Fruit fly (Drosophila melanogaster) whole organism, wandering third instar larva: ENCODE results near the gene Ir7c.
A peak's percentile ranks its signal among the peaks of the same experiment; 100 is the strongest.

ENCODE experiments used
- Abd-B ChIP-seq: fragments of >200 bp; optimal IDR thresholded peaks from 2 replicates; lab custom pipeline; 2017; ENCODE audit warnings: missing biosample characterization, missing genetic modification characterization
- CG32264 ChIP-seq: fragments of 200-800 bp; sonication (Bioruptor generic); optimal IDR thresholded peaks from 2 replicates; lab custom pipeline; 2016; ENCODE audit warnings: missing biosample characterization, missing genetic modification characterization
- CG9705 ChIP-seq: fragments of 200-800 bp; sonication (Bioruptor generic); optimal IDR thresholded peaks from 2 replicates; lab custom pipeline; 2018; ENCODE audit warnings: missing biosample characterization, mild to moderate bottlenecking, missing genetic modification characterization
- CrebA ChIP-seq: fragments of 200-800 bp; sonication (Bioruptor generic); optimal IDR thresholded peaks from 2 replicates; lab custom pipeline; 2016; ENCODE audit warnings: missing biosample characterization, mild to moderate bottlenecking, missing genetic modification characterization, borderline replicate concordance
- Dfd ChIP-seq: fragments of >200 bp; optimal IDR thresholded peaks from 2 replicates; lab custom pipeline; 2017; ENCODE audit warnings: missing biosample characterization, missing genetic modification characterization
- Dif ChIP-seq: fragments of 200-275, 200-300 bp; sonication (Bioruptor generic); optimal IDR thresholded peaks from 2 replicates; lab custom pipeline; 2018; ENCODE audit warnings: missing biosample characterization, missing genetic modification characterization; ENCODE audit not compliant: partially characterized antibody
- GATAd ChIP-seq: sonication (Bioruptor generic); optimal IDR thresholded peaks from 2 replicates; lab custom pipeline; 2016; ENCODE audit warnings: missing biosample characterization, missing genetic modification characterization
- HLH106 ChIP-seq: fragments of 200-800 bp; optimal IDR thresholded peaks from 3 replicates; lab custom pipeline; 2019; ENCODE audit warnings: missing biosample characterization, mild to moderate bottlenecking, missing genetic modification characterization, moderate library complexity
- Hnf4 ChIP-seq: fragments of 200-800 bp; sonication (Bioruptor generic); optimal IDR thresholded peaks from 2 replicates; lab custom pipeline; 2016; ENCODE audit warnings: missing biosample characterization, mild to moderate bottlenecking, missing genetic modification characterization
- Hr78 ChIP-seq: fragments of >200 bp; optimal IDR thresholded peaks from 2 replicates; lab custom pipeline; 2017; ENCODE audit warnings: missing biosample characterization, missing genetic modification characterization
- Hr83 ChIP-seq: fragments of 200-300 bp; sonication (Bioruptor generic); optimal IDR thresholded peaks from 2 replicates; lab custom pipeline; 2016; ENCODE audit warnings: missing biosample characterization, mild to moderate bottlenecking, missing genetic modification characterization, moderate library complexity; ENCODE audit not compliant: poor library complexity, severe bottlenecking
- Jra ChIP-seq: sonication (Bioruptor generic); optimal IDR thresholded peaks from 2 replicates; lab custom pipeline; 2016; ENCODE audit warnings: missing biosample characterization, missing genetic modification characterization
- Mio ChIP-seq: sonication (Bioruptor generic); optimal IDR thresholded peaks from 2 replicates; lab custom pipeline; 2016; ENCODE audit warnings: missing biosample characterization, missing genetic modification characterization
- Myc ChIP-seq: fragments of >200 bp; optimal IDR thresholded peaks from 2 replicates; lab custom pipeline; 2017
- N ChIP-seq: fragments of >200 bp; optimal IDR thresholded peaks from 2 replicates; lab custom pipeline; 2018; ENCODE audit warnings: missing biosample characterization, missing external identifiers, missing genetic modification characterization
- OdsH ChIP-seq: fragments of 200-800 bp; sonication (Bioruptor generic); optimal IDR thresholded peaks from 2 replicates; lab custom pipeline; 2016; ENCODE audit warnings: missing biosample characterization, mild to moderate bottlenecking, missing genetic modification characterization
- Rel ChIP-seq, 2 experiments: fragments of 200-800 bp; sonication (Bioruptor generic) in 1 of 2; optimal IDR thresholded peaks; 2 replicates in 1 of 2; 3 replicates in 1 of 2; lab custom pipeline; 2016 to 2019; ENCODE audit warnings: mild to moderate bottlenecking in 2 of 2, missing biosample characterization in 2 of 2, missing genetic modification characterization in 2 of 2, moderate library complexity in 1 of 2
- Sp1 ChIP-seq: fragments of 200-800 bp; sonication (Bioruptor generic); optimal IDR thresholded peaks from 3 replicates; lab custom pipeline; 2019; ENCODE audit warnings: missing biosample characterization, mild to moderate bottlenecking, missing genetic modification characterization, moderate library complexity
- Vsx2 ChIP-seq: fragments of 200-300, 225-300 bp; sonication (Bioruptor generic); optimal IDR thresholded peaks from 2 replicates; lab custom pipeline; 2018; ENCODE audit warnings: missing biosample characterization, missing genetic modification characterization; ENCODE audit not compliant: partially characterized antibody
- br ChIP-seq: fragments of 200-800 bp; sonication (Bioruptor generic); optimal IDR thresholded peaks from 2 replicates; lab custom pipeline; 2016; ENCODE audit warnings: missing biosample characterization, missing genetic modification characterization
- brk ChIP-seq: fragments of 200-800 bp; sonication (Bioruptor generic); optimal IDR thresholded peaks from 2 replicates; lab custom pipeline; 2016; ENCODE audit warnings: missing biosample characterization, mild to moderate bottlenecking, missing genetic modification characterization
- dl ChIP-seq, 2 experiments: fragments of 175-275, 200-275 bp in 1 of 2; fragments of 200-275 bp in 1 of 2; sonication (Bioruptor generic); optimal IDR thresholded peaks; lab custom pipeline; 2018; ENCODE audit warnings: mild to moderate bottlenecking in 2 of 2, missing biosample characterization in 2 of 2, missing genetic modification characterization in 2 of 2, moderate library complexity in 2 of 2; ENCODE audit not compliant: partially characterized antibody in 2 of 2, insufficient read depth in 1 of 2
- dmrt93B ChIP-seq: fragments of 200-800 bp; sonication (Bioruptor generic); optimal IDR thresholded peaks from 2 replicates; lab custom pipeline; 2018; ENCODE audit warnings: missing biosample characterization, mild to moderate bottlenecking, missing genetic modification characterization
- dsf ChIP-seq: sonication (Bioruptor generic); optimal IDR thresholded peaks from 2 replicates; lab custom pipeline; 2016; ENCODE audit warnings: missing biosample characterization, missing genetic modification characterization, borderline replicate concordance
- ey ChIP-seq: fragments of 200-800 bp; sonication (Bioruptor generic); optimal IDR thresholded peaks from 2 replicates; lab custom pipeline; 2016; ENCODE audit warnings: missing biosample characterization, missing genetic modification characterization
- foxo ChIP-seq, 2 experiments: fragments of 200-800 bp; sonication (Bioruptor generic); optimal IDR thresholded peaks; 2 replicates in 1 of 2; 3 replicates in 1 of 2; lab custom pipeline; 2016 to 2017; ENCODE audit warnings: missing biosample characterization in 2 of 2, missing genetic modification characterization in 2 of 2
- fru ChIP-seq: fragments of 200-800 bp; sonication (Bioruptor generic); optimal IDR thresholded peaks from 3 replicates; lab custom pipeline; 2016; ENCODE audit warnings: missing biosample characterization, mild to moderate bottlenecking, missing genetic modification characterization
- h ChIP-seq: fragments of 200-800 bp; sonication (Bioruptor generic); optimal IDR thresholded peaks from 3 replicates; lab custom pipeline; 2016; ENCODE audit warnings: missing biosample characterization, mild to moderate bottlenecking, missing genetic modification characterization
- jim ChIP-seq: fragments of 175-275, 200-325 bp; sonication (Bioruptor generic); optimal IDR thresholded peaks from 2 replicates; lab custom pipeline; 2016; ENCODE audit warnings: missing biosample characterization, mild to moderate bottlenecking, missing genetic modification characterization
- lola ChIP-seq: fragments of >200 bp; optimal IDR thresholded peaks from 2 replicates; lab custom pipeline; 2017; ENCODE audit warnings: missing biosample characterization, missing genetic modification characterization
- pan ChIP-seq: fragments of >200 bp; optimal IDR thresholded peaks from 2 replicates; lab custom pipeline; 2017
- psq ChIP-seq: fragments of 200-800 bp; sonication (Bioruptor generic); optimal IDR thresholded peaks from 3 replicates; lab custom pipeline; 2017; ENCODE audit warnings: missing biosample characterization, mild to moderate bottlenecking, missing genetic modification characterization, moderate library complexity
- rgr ChIP-seq: fragments of 200-800 bp; sonication (Bioruptor generic); optimal IDR thresholded peaks from 3 replicates; lab custom pipeline; 2016; ENCODE audit warnings: missing biosample characterization, mild to moderate bottlenecking, missing genetic modification characterization
- sage ChIP-seq: fragments of 200-800 bp; sonication (Bioruptor generic); optimal IDR thresholded peaks from 2 replicates; lab custom pipeline; 2016; ENCODE audit warnings: missing biosample characterization, mild to moderate bottlenecking, missing genetic modification characterization
- sv ChIP-seq: fragments of 200-800 bp; sonication (Bioruptor generic); optimal IDR thresholded peaks from 3 replicates; lab custom pipeline; 2016; ENCODE audit warnings: missing biosample characterization, missing genetic modification characterization
- tai ChIP-seq: sonication (Bioruptor generic); optimal IDR thresholded peaks from 2 replicates; lab custom pipeline; 2016; ENCODE audit warnings: missing biosample characterization, missing genetic modification characterization
- usp ChIP-seq: fragments of >200 bp; optimal IDR thresholded peaks from 2 replicates; lab custom pipeline; 2017; ENCODE audit warnings: missing biosample characterization, missing genetic modification characterization
- woc ChIP-seq: sonication (Bioruptor generic); optimal IDR thresholded peaks from 2 replicates; lab custom pipeline; 2016; ENCODE audit warnings: missing biosample characterization, mild to moderate bottlenecking, missing genetic modification characterization

Ir7c gene

dm6 chrX:7888386-7889024 is 14.3 kb downstream of the Ir7c start, which contains the start of gene Acat1:
Gene Acat1, minus strand, starts transcription at chrX:7888785.
- TF ChIP-seq CrebA (GFP tag; lab: Kevin White, UChicago): no peak
- no peak for TF ChIP-seq N (GFP tag; lab: Kevin White, UChicago)
- no peak for TF ChIP-seq Dif (GFP tag; lab: Kevin White, UChicago)
- TF ChIP-seq br (GFP tag; lab: Kevin White, UChicago): peak; percentile 83
- TF ChIP-seq Jra (GFP tag; lab: Kevin White, UChicago): peak; percentile 86
- peak; percentile 34 for TF ChIP-seq sv (GFP tag; lab: Kevin White, UChicago)
- TF ChIP-seq Myc: no peak
- TF ChIP-seq Sp1 (GFP tag; lab: Kevin White, UChicago): peak; percentile 53
- peak; percentile 83 for TF ChIP-seq ey
- TF ChIP-seq dl (GFP tag; optimal IDR thresholded peaks at IDR 0.05; lab: Kevin White, UChicago; ENCODE audit: insufficient read depth in 1 of 2, partially characterized antibody in 2 of 2): no peak
- TF ChIP-seq dmrt93B: peak; percentile 35
- TF ChIP-seq HLH106 (tag; lab: Kevin White, UChicago): peak; percentile 69
- no peak for TF ChIP-seq usp
- no peak for TF ChIP-seq brk (GFP tag; lab: Kevin White, UChicago)
- TF ChIP-seq sage: peak; percentile 77
- no peak for TF ChIP-seq Rel (GFP tag; optimal IDR thresholded peaks at IDR 0.05; lab: Kevin White, UChicago)
- TF ChIP-seq Rel (tag; optimal IDR thresholded peaks at IDR 0.05; lab: Kevin White, UChicago): no peak
- peak; percentile 58 for TF ChIP-seq dsf
- peak; percentile 19 for TF ChIP-seq Mio
- TF ChIP-seq CG9705: peak; percentile 11
- TF ChIP-seq Hr83: peak; percentile 39
- TF ChIP-seq foxo (GFP tag; optimal IDR thresholded peaks at IDR 0.05; lab: Kevin White, UChicago): peak in 1 of 2 experiments; percentile 90
- TF ChIP-seq Hnf4 (GFP tag; lab: Kevin White, UChicago): peak; percentile 91
- peak; percentile 89 for TF ChIP-seq h (GFP tag; lab: Kevin White, UChicago)
- peak; percentile 59 for TF ChIP-seq CG32264
- no peak for TF ChIP-seq Dfd
- TF ChIP-seq psq (GFP tag; lab: Kevin White, UChicago): peak; percentile 80
- TF ChIP-seq OdsH: peak; percentile 81
- no peak for TF ChIP-seq tai
- no peak for TF ChIP-seq Abd-B
- peak; percentile 89 for TF ChIP-seq rgr (GFP tag; lab: Kevin White, UChicago)
- peak; percentile 87 for TF ChIP-seq fru (GFP tag; lab: Kevin White, UChicago)
- no peak for TF ChIP-seq lola (GFP tag; lab: Kevin White, UChicago)
- TF ChIP-seq jim (GFP tag; lab: Kevin White, UChicago): no peak
- no peak for TF ChIP-seq Hr78
- peak; percentile 58 for TF ChIP-seq woc
- TF ChIP-seq Vsx2 (GFP tag; lab: Kevin White, UChicago): no peak
- no peak for TF ChIP-seq pan (lab: Kevin White, UChicago)
- peak; percentile 52 for TF ChIP-seq GATAd (GFP tag; lab: Kevin White, UChicago)

dm6 chrX:7891596-7892538 is 17.7 kb downstream of the Ir7c start, which contains the start of gene Nek2:
Gene Nek2, minus strand, starts transcription at chrX:7891646.
- peak; percentile 49 for TF ChIP-seq Sp1 (GFP tag; lab: Kevin White, UChicago)
- peak; percentile 76 for TF ChIP-seq Myc
- TF ChIP-seq Hnf4 (GFP tag; lab: Kevin White, UChicago): no peak
- peak; percentile 51 for TF ChIP-seq HLH106 (tag; lab: Kevin White, UChicago)
- no peak for TF ChIP-seq Hr83
- no peak for TF ChIP-seq Dfd
- no peak for TF ChIP-seq jim (GFP tag; lab: Kevin White, UChicago)
- TF ChIP-seq Vsx2 (GFP tag; lab: Kevin White, UChicago): no peak
- no peak for TF ChIP-seq Rel (GFP tag; optimal IDR thresholded peaks at IDR 0.05; lab: Kevin White, UChicago)
- TF ChIP-seq Rel (tag; optimal IDR thresholded peaks at IDR 0.05; lab: Kevin White, UChicago): no peak
- no peak for TF ChIP-seq dsf
- peak; percentile 24 for TF ChIP-seq h (GFP tag; lab: Kevin White, UChicago)
- TF ChIP-seq Hr78: no peak
- TF ChIP-seq dmrt93B: no peak
- no peak for TF ChIP-seq lola (GFP tag; lab: Kevin White, UChicago)
- no peak for TF ChIP-seq usp
- TF ChIP-seq GATAd (GFP tag; lab: Kevin White, UChicago): no peak
- no peak for TF ChIP-seq brk (GFP tag; lab: Kevin White, UChicago)
- TF ChIP-seq fru (GFP tag; lab: Kevin White, UChicago): peak; percentile 15
- peak; percentile 75 for TF ChIP-seq woc
- no peak for TF ChIP-seq tai
- no peak for TF ChIP-seq CG9705
- TF ChIP-seq pan (lab: Kevin White, UChicago): no peak
- TF ChIP-seq Jra (GFP tag; lab: Kevin White, UChicago): no peak
- TF ChIP-seq CG32264: no peak
- TF ChIP-seq Dif (GFP tag; lab: Kevin White, UChicago): no peak
- no peak for TF ChIP-seq sv (GFP tag; lab: Kevin White, UChicago)
- no peak for TF ChIP-seq Mio
- TF ChIP-seq ey: no peak
- no peak for TF ChIP-seq rgr (GFP tag; lab: Kevin White, UChicago)
- no peak for TF ChIP-seq N (GFP tag; lab: Kevin White, UChicago)
- TF ChIP-seq br (GFP tag; lab: Kevin White, UChicago): no peak
- peak in 1 of 2 experiments; percentile 37 for TF ChIP-seq foxo (GFP tag; optimal IDR thresholded peaks at IDR 0.05; lab: Kevin White, UChicago)
- TF ChIP-seq CrebA (GFP tag; lab: Kevin White, UChicago): no peak
- TF ChIP-seq psq (GFP tag; lab: Kevin White, UChicago): peak; percentile 23
- no peak for TF ChIP-seq sage
- TF ChIP-seq OdsH: peak; percentile 42
- TF ChIP-seq dl (GFP tag; optimal IDR thresholded peaks at IDR 0.05; lab: Kevin White, UChicago; ENCODE audit: insufficient read depth in 1 of 2, partially characterized antibody in 2 of 2): peak; percentile 13 to 46
- TF ChIP-seq Abd-B: no peak
